Fruit fly (Drosophila melanogaster): ENCODE measurements around the gene CG3191.

- TF ChIP-seq CTCF (optimal IDR thresholded peaks at IDR 0.05) = no peak
- no peak for TF ChIP-seq CG8478 (optimal IDR thresholded peaks at IDR 0.05)
These were observed 48.0 kb downstream of the CG3191 start, which contains the start of gene FarO for dm6 chrX:2203766-2204165.
